Fruit fly (Drosophila melanogaster): ENCODE measurements around the gene CG7251.
A peak's percentile ranks its signal among the peaks of the same experiment; 100 is the strongest.

The CG7251 gene

DNA sequence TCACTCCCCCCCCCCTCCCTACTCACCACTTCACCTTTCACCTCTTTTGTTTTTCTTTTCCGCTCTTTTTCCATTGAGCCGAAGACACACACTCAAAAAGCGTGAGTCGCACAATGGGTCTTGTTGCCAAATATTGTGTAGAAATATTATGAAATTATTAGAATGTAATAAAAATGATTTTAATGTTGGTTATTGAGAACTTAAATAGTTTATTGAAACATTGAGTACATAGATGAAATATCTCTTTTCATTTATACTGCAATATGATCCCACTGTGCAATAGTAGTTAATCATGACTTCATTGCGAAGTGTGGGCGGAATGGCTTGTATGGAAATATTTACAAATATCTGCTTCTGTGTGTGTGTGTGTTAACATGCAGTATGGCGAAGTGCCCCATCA lies 21.1 kb downstream of the CG7251 start (continued):
- TF ChIP-seq OdsH (GFP tag; optimal IDR thresholded peaks at IDR 0.05), result peak; percentile 46
- peak; percentile 38 for TF ChIP-seq CG3919 (GFP tag; optimal IDR thresholded peaks at IDR 0.05)
- TF ChIP-seq CG8632 (GFP tag; optimal IDR thresholded peaks at IDR 0.05), result peak; percentile 42
- no peak for TF ChIP-seq esn (GFP tag; optimal IDR thresholded peaks at IDR 0.05)
- no peak for TF ChIP-seq fd85E (GFP tag; optimal IDR thresholded peaks at IDR 0.05)
- peak; percentile 91 for TF ChIP-seq eg (GFP tag; IDR thresholded peaks at IDR 0.05)
- TF ChIP-seq CG6276 (GFP tag; optimal IDR thresholded peaks at IDR 0.05), result peak; percentile 50
- peak; percentile 88 for TF ChIP-seq CG15336 (GFP tag; IDR thresholded peaks at IDR 0.05)
- TF ChIP-seq Ets21C (GFP tag; optimal IDR thresholded peaks at IDR 0.05), result no peak
- peak; percentile 41 for TF ChIP-seq CG1621 (tag; optimal IDR thresholded peaks at IDR 0.05)
- TF ChIP-seq Eip93F (GFP tag; optimal IDR thresholded peaks at IDR 0.05), result no peak
- no peak for TF ChIP-seq Sox102F (GFP tag; optimal IDR thresholded peaks at IDR 0.05)

- TF ChIP-seq CG11762 (GFP tag; optimal IDR thresholded peaks at IDR 0.05; ENCODE audit: insufficient read depth) (no peak), CG6854 (GFP tag; optimal IDR thresholded peaks at IDR 0.05) (no peak), CG1621 (tag; optimal IDR thresholded peaks at IDR 0.05) (no peak), CG6163 (GFP tag; IDR thresholded peaks at IDR 0.05) (no peak), CG6276 (GFP tag; optimal IDR thresholded peaks at IDR 0.05) (no peak), Gug (GFP tag; IDR thresholded peaks at IDR 0.05) (no peak)
Observed at dm6 chr2L:5558809-5559392, 29.3 kb downstream of the CG7251 start, which contains the start of gene GluRIIB. GluRIIB (plus strand) TSS chr2L:5559342.

dm6 chr2L:5554818-5555217 lies 33.4 kb downstream of the CG7251 start, which contains the start of gene GluRIIA:
GluRIIA (plus strand) TSS chr2L:5555072.
- TF ChIP-seq spab (GFP tag; optimal IDR thresholded peaks at IDR 0.05), result no peak
- TF ChIP-seq Hr39 (GFP tag; optimal IDR thresholded peaks at IDR 0.05), result no peak
- no peak for TF ChIP-seq net (GFP tag; optimal IDR thresholded peaks at IDR 0.05)
- TF ChIP-seq CG11762 (GFP tag; optimal IDR thresholded peaks at IDR 0.05; ENCODE audit: insufficient read depth), result no peak
- TF ChIP-seq CG8319 (GFP tag; optimal IDR thresholded peaks at IDR 0.05), result no peak
- no peak for TF ChIP-seq pdm3 (GFP tag; optimal IDR thresholded peaks at IDR 0.05)
- TF ChIP-seq CG4318 (GFP tag; optimal IDR thresholded peaks at IDR 0.05), result no peak

dm6 chr2L:5553750-5554149 lies 34.5 kb downstream of the CG7251 start, which contains the start of the genes CG14013 and CG14017:
CG14013 (minus strand) TSS chr2L:5553850.
CG14017 (plus strand) TSS chr2L:5553897.
- TF ChIP-seq pdm3 (GFP tag; optimal IDR thresholded peaks at IDR 0.05), result no peak
- no peak for TF ChIP-seq Hr39 (GFP tag; optimal IDR thresholded peaks at IDR 0.05)
- no peak for TF ChIP-seq CG10631 (GFP tag; optimal IDR thresholded peaks at IDR 0.05)
- TF ChIP-seq svp (GFP tag), result no peak
- TF ChIP-seq CG15336 (GFP tag; IDR thresholded peaks at IDR 0.05), result no peak
- no peak for TF ChIP-seq Smox (GFP tag; optimal IDR thresholded peaks at IDR 0.05)
- TF ChIP-seq CG31627 (GFP tag; optimal IDR thresholded peaks at IDR 0.05), result no peak
- no peak for TF ChIP-seq CG9139 (GFP tag; optimal IDR thresholded peaks at IDR 0.05)
- no peak for TF ChIP-seq CG3919 (GFP tag; optimal IDR thresholded peaks at IDR 0.05)
- TF ChIP-seq CG4318 (GFP tag; optimal IDR thresholded peaks at IDR 0.05), result no peak
- no peak for TF ChIP-seq dsx (GFP tag; optimal IDR thresholded peaks at IDR 0.05; ENCODE audit: poor library complexity, severe bottlenecking)
- no peak for TF ChIP-seq acj6 (GFP tag; optimal IDR thresholded peaks at IDR 0.05)

- TF ChIP-seq CG11294 (GFP tag; IDR thresholded peaks at IDR 0.05), result no peak
- no peak for TF ChIP-seq Met (GFP tag; optimal IDR thresholded peaks at IDR 0.05)
- no peak for TF ChIP-seq Hr39 (GFP tag; optimal IDR thresholded peaks at IDR 0.05)
- no peak for TF ChIP-seq CG8632 (GFP tag; optimal IDR thresholded peaks at IDR 0.05)
- TF ChIP-seq fkh (GFP tag; optimal IDR thresholded peaks at IDR 0.05), result no peak
- TF ChIP-seq Hr38 (GFP tag; optimal IDR thresholded peaks at IDR 0.05), result no peak
- TF ChIP-seq CG10669 (GFP tag; optimal IDR thresholded peaks at IDR 0.05), result no peak
- TF ChIP-seq CG6276 (GFP tag; optimal IDR thresholded peaks at IDR 0.05), result no peak
- no peak for TF ChIP-seq CG34406 (GFP tag; optimal IDR thresholded peaks at IDR 0.05)
- no peak for TF ChIP-seq salr (GFP tag; optimal IDR thresholded peaks at IDR 0.05)
- no peak for TF ChIP-seq Ets21C (GFP tag; optimal IDR thresholded peaks at IDR 0.05)
- no peak for TF ChIP-seq acj6 (GFP tag; optimal IDR thresholded peaks at IDR 0.05)
- no peak for TF ChIP-seq dac (GFP tag; optimal IDR thresholded peaks at IDR 0.05)
Observed at dm6 chr2L:5551538-5551937, 36.7 kb downstream of the CG7251 start, which contains the start of gene CG18269. CG18269 (plus strand) TSS chr2L:5551838.

Data from whole organism, prepupa.